Comparison of ENCODE assay signal across 1 fruit fly cellular context in genomic region chrX:13099919-13100318, dm6.
TF ChIP-seq lines count a peak whose summit lies in the region.

No protein-coding gene starts in this region.

TF ChIP-seq in whole organism, embryonic, 481 proteins besides CTCF, POLR2A, EP300 and RAD21 (continued from another document and continues in another):
- TF ChIP-seq Chrac-16 (GFP tag; optimal IDR thresholded peaks at IDR 0.05; lab: Kevin White, UChicago) = peak; percentile 54
- peak; percentile 61 for TF ChIP-seq CG18011 (GFP tag; optimal IDR thresholded peaks at IDR 0.05; lab: Kevin White, UChicago)
- TF ChIP-seq Usf (GFP tag; optimal IDR thresholded peaks at IDR 0.05; lab: Kevin White, UChicago) = peak; percentile 63
- peak; percentile 50 for TF ChIP-seq Nf-YB (GFP tag; optimal IDR thresholded peaks at IDR 0.05; lab: Kevin White, UChicago)
- peak; percentile 81 for TF ChIP-seq stc (GFP tag; IDR thresholded peaks at IDR 0.05; lab: Robert Waterston, UW)
- TF ChIP-seq CG6689 (GFP tag; IDR thresholded peaks at IDR 0.05; lab: Robert Waterston, UW) = peak; percentile 89
- TF ChIP-seq oc (tag; optimal IDR thresholded peaks at IDR 0.05; lab: Kevin White, UChicago) = peak; percentile 40
- no peak for TF ChIP-seq CG34224 (GFP tag; IDR thresholded peaks at IDR 0.05; lab: Robert Waterston, UW; ENCODE audit: partially characterized antibody)
- peak in 1 of 3 experiments; percentile 36 for TF ChIP-seq lola (GFP tag; optimal IDR thresholded peaks at IDR 0.05; lab: Kevin White, UChicago)
- TF ChIP-seq cas (GFP tag; IDR thresholded peaks at IDR 0.05; lab: Robert Waterston, UW) = peak; percentile 69; the same call in 1 of the 2 replicates
- TF ChIP-seq psq (GFP tag; optimal IDR thresholded peaks at IDR 0.05; lab: Kevin White, UChicago) = peak; percentile 25
- TF ChIP-seq ab (GFP tag; optimal IDR thresholded peaks at IDR 0.05; lab: Kevin White, UChicago) = no peak
- TF ChIP-seq CG4730 (GFP tag; IDR thresholded peaks at IDR 0.05; lab: Robert Waterston, UW) = peak; percentile 80
- peak; percentile 81 for TF ChIP-seq B-H1 (GFP tag; IDR thresholded peaks at IDR 0.05; lab: Robert Waterston, UW)
- peak; percentile 85 for TF ChIP-seq CG11247 (GFP tag; IDR thresholded peaks at IDR 0.05; lab: Robert Waterston, UW)
- TF ChIP-seq phol (tag; optimal IDR thresholded peaks at IDR 0.05; lab: Kevin White, UChicago) = peak; percentile 72
- no peak for TF ChIP-seq repo (GFP tag; optimal IDR thresholded peaks at IDR 0.05; lab: Kevin White, UChicago)
- TF ChIP-seq salm (tag; optimal IDR thresholded peaks at IDR 0.05; lab: Kevin White, UChicago) = peak; percentile 64
- TF ChIP-seq B-H2 (GFP tag; optimal IDR thresholded peaks at IDR 0.05; lab: Kevin White, UChicago) = peak; percentile 76
- no peak for TF ChIP-seq HLH4C (GFP tag; IDR thresholded peaks at IDR 0.05; lab: Robert Waterston, UW; ENCODE audit: partially characterized antibody)
- peak; percentile 88 for TF ChIP-seq PHDP (tag; optimal IDR thresholded peaks at IDR 0.05; lab: Kevin White, UChicago)
- TF ChIP-seq cwo (GFP tag; optimal IDR thresholded peaks at IDR 0.05; lab: Kevin White, UChicago) = peak; percentile 78
- TF ChIP-seq D19B (GFP tag; optimal IDR thresholded peaks at IDR 0.05; lab: Kevin White, UChicago) = peak; percentile 59
- TF ChIP-seq prd (optimal IDR thresholded peaks at IDR 0.05; lab: Kevin White, UChicago) = no peak
- TF ChIP-seq prd (GFP tag; IDR thresholded peaks at IDR 0.05; lab: Robert Waterston, UW) = peak; percentile 88
- peak; percentile 65 for TF ChIP-seq CG6654 (GFP tag; optimal IDR thresholded peaks at IDR 0.05; lab: Kevin White, UChicago)
- peak; percentile 80 for TF ChIP-seq CG6813 (GFP tag; optimal IDR thresholded peaks at IDR 0.05; lab: Kevin White, UChicago)
- peak; percentile 28 for TF ChIP-seq CG31365 (tag; optimal IDR thresholded peaks at IDR 0.05; lab: Kevin White, UChicago)
- no peak for TF ChIP-seq Stat92E (GFP tag; optimal IDR thresholded peaks at IDR 0.05; lab: Kevin White, UChicago)
- TF ChIP-seq tio (GFP tag; optimal IDR thresholded peaks at IDR 0.05; lab: Kevin White, UChicago) = peak; percentile 57
- peak; percentile 59 for TF ChIP-seq mirr (GFP tag; optimal IDR thresholded peaks at IDR 0.05; lab: Kevin White, UChicago)
- no peak for TF ChIP-seq Side (GFP tag; optimal IDR thresholded peaks at IDR 0.05; lab: Kevin White, UChicago)
- TF ChIP-seq Awh (GFP tag; IDR thresholded peaks at IDR 0.05; lab: Robert Waterston, UW) = peak; percentile 83; the same call in 1 of the 2 replicates
- peak; percentile 90 for TF ChIP-seq al (GFP tag; IDR thresholded peaks at IDR 0.05; lab: Robert Waterston, UW)
- no peak for TF ChIP-seq Sin3A (optimal IDR thresholded peaks at IDR 0.05; lab: Kevin White, UChicago)
- TF ChIP-seq gfzf (GFP tag; optimal IDR thresholded peaks at IDR 0.05; lab: Kevin White, UChicago) = no peak
- peak; percentile 87 for TF ChIP-seq CG7372 (GFP tag; IDR thresholded peaks at IDR 0.05; lab: Robert Waterston, UW)
- no peak for TF ChIP-seq crp (GFP tag; optimal IDR thresholded peaks at IDR 0.05; lab: Kevin White, UChicago)
- TF ChIP-seq h (optimal IDR thresholded peaks at IDR 0.05; lab: Kevin White, UChicago) = no peak
- TF ChIP-seq CG12942 (GFP tag; optimal IDR thresholded peaks at IDR 0.05; lab: Kevin White, UChicago) = peak; percentile 55
- peak; percentile 17 for TF ChIP-seq Sry-β (GFP tag; optimal IDR thresholded peaks at IDR 0.05; lab: Kevin White, UChicago)
- no peak for TF ChIP-seq tll (GFP tag; optimal IDR thresholded peaks at IDR 0.05; lab: Kevin White, UChicago)
- TF ChIP-seq odd (GFP tag; optimal IDR thresholded peaks at IDR 0.05; lab: Kevin White, UChicago) = peak; percentile 65
- peak; percentile 90 for TF ChIP-seq CG11695 (GFP tag; IDR thresholded peaks at IDR 0.05; lab: Robert Waterston, UW)
- no peak for TF ChIP-seq CG16813 (GFP tag; IDR thresholded peaks at IDR 0.05; lab: Robert Waterston, UW; ENCODE audit: partially characterized antibody)
- TF ChIP-seq CG3838 (GFP tag; optimal IDR thresholded peaks at IDR 0.05; lab: Kevin White, UChicago) = no peak
- no peak; the same call in 1 of the 3 replicates for TF ChIP-seq sr (GFP tag; IDR thresholded peaks at IDR 0.05; lab: Robert Waterston, UW)
- TF ChIP-seq Rx (GFP tag; IDR thresholded peaks at IDR 0.05; lab: Robert Waterston, UW) = peak; percentile 82
- no peak for TF ChIP-seq zen2 (GFP tag; IDR thresholded peaks at IDR 0.05; lab: Robert Waterston, UW; ENCODE audit: partially characterized antibody)
- TF ChIP-seq CG11504 (tag; optimal IDR thresholded peaks at IDR 0.05; lab: Kevin White, UChicago) = peak; percentile 84
- peak; percentile 62 for TF ChIP-seq Deaf1 (tag; optimal IDR thresholded peaks at IDR 0.05; lab: Kevin White, UChicago)
- TF ChIP-seq CG11398 (GFP tag; optimal IDR thresholded peaks at IDR 0.05; lab: Kevin White, UChicago) = no peak
- peak; percentile 37 for TF ChIP-seq zen (tag; optimal IDR thresholded peaks at IDR 0.05; lab: Kevin White, UChicago)
- TF ChIP-seq Trl (optimal IDR thresholded peaks at IDR 0.05; lab: Kevin White, UChicago) = no peak
- no peak for TF ChIP-seq Trl (GFP tag; optimal IDR thresholded peaks at IDR 0.05; lab: Kevin White, UChicago)
- TF ChIP-seq CG15601 (tag; optimal IDR thresholded peaks at IDR 0.05; lab: Kevin White, UChicago) = peak; percentile 45
- peak; percentile 62; the same call in 2 of the 3 replicates for TF ChIP-seq croc (GFP tag; conservative IDR thresholded peaks at IDR 0.05; lab: Robert Waterston, UW)
- peak; percentile 92 for TF ChIP-seq CG34422 (GFP tag; IDR thresholded peaks at IDR 0.05; lab: Robert Waterston, UW)
- peak; percentile 83 for TF ChIP-seq CG7357 (GFP tag; IDR thresholded peaks at IDR 0.05; lab: Robert Waterston, UW)
- peak; percentile 87 for TF ChIP-seq chm (GFP tag; IDR thresholded peaks at IDR 0.05; lab: Robert Waterston, UW)
- TF ChIP-seq CG2712 (tag; optimal IDR thresholded peaks at IDR 0.05; lab: Kevin White, UChicago) = peak; percentile 76
- peak; percentile 11 for TF ChIP-seq pho (GFP tag; optimal IDR thresholded peaks at IDR 0.05; lab: Kevin White, UChicago)
- TF ChIP-seq CG8359 (GFP tag; optimal IDR thresholded peaks at IDR 0.05; lab: Kevin White, UChicago; ENCODE audit: borderline replicate concordance) = peak; percentile 32
- TF ChIP-seq Asciz (GFP tag; optimal IDR thresholded peaks at IDR 0.05; lab: Kevin White, UChicago) = peak; percentile 31
- TF ChIP-seq Dad (GFP tag; optimal IDR thresholded peaks at IDR 0.05; lab: Kevin White, UChicago) = peak; percentile 4
- no peak for TF ChIP-seq abd-A (tag; optimal IDR thresholded peaks at IDR 0.05; lab: Kevin White, UChicago)
- no peak for TF ChIP-seq MESR4 (GFP tag; optimal IDR thresholded peaks at IDR 0.05; lab: Kevin White, UChicago)
- TF ChIP-seq corto (GFP tag; optimal IDR thresholded peaks at IDR 0.05; lab: Kevin White, UChicago) = peak; percentile 32
- TF ChIP-seq CG18262 (tag; optimal IDR thresholded peaks at IDR 0.05; lab: Kevin White, UChicago) = peak; percentile 70
- TF ChIP-seq btn (GFP tag; optimal IDR thresholded peaks at IDR 0.05; lab: Kevin White, UChicago) = no peak
- peak; percentile 88 for TF ChIP-seq Dek (tag; optimal IDR thresholded peaks at IDR 0.05; lab: Kevin White, UChicago)
- peak; percentile 79 for TF ChIP-seq ara (GFP tag; IDR thresholded peaks at IDR 0.05; lab: Robert Waterston, UW)
- TF ChIP-seq CG9215 (GFP tag; IDR thresholded peaks at IDR 0.05; lab: Robert Waterston, UW) = peak; percentile 77
- peak; percentile 86 for TF ChIP-seq Meics (GFP tag; optimal IDR thresholded peaks at IDR 0.05; lab: Kevin White, UChicago)
- TF ChIP-seq Antp (GFP tag; optimal IDR thresholded peaks at IDR 0.05; lab: Kevin White, UChicago) = no peak
- peak; percentile 57 for TF ChIP-seq MBD-R2 (GFP tag; IDR thresholded peaks at IDR 0.05; lab: Robert Waterston, UW)
- TF ChIP-seq run (tag; optimal IDR thresholded peaks at IDR 0.05; lab: Kevin White, UChicago) = peak; percentile 60
- TF ChIP-seq CG43689 (GFP tag; IDR thresholded peaks at IDR 0.05; lab: Robert Waterston, UW) = peak; percentile 61; the same call in 1 of the 2 replicates
- peak; percentile 75 for TF ChIP-seq Oaz (GFP tag; IDR thresholded peaks at IDR 0.05; lab: Robert Waterston, UW)
- no peak for TF ChIP-seq usp (GFP tag; optimal IDR thresholded peaks at IDR 0.05; lab: Kevin White, UChicago)
- TF ChIP-seq dmrt11E (tag; optimal IDR thresholded peaks at IDR 0.05; lab: Kevin White, UChicago) = peak; percentile 45
- TF ChIP-seq dysf (GFP tag; IDR thresholded peaks at IDR 0.05; lab: Robert Waterston, UW) = peak; percentile 93
- no peak for TF ChIP-seq CG10462 (GFP tag; optimal IDR thresholded peaks at IDR 0.05; lab: Kevin White, UChicago)
- peak; percentile 59 for TF ChIP-seq CG8281 (tag; optimal IDR thresholded peaks at IDR 0.05; lab: Kevin White, UChicago)
- peak; percentile 85 for TF ChIP-seq CG13894 (tag; optimal IDR thresholded peaks at IDR 0.05; lab: Kevin White, UChicago)
- no peak for TF ChIP-seq slou (GFP tag; optimal IDR thresholded peaks at IDR 0.05; lab: Kevin White, UChicago)
- TF ChIP-seq CG16863 (GFP tag; optimal IDR thresholded peaks at IDR 0.05; lab: Kevin White, UChicago) = no peak
- TF ChIP-seq CG7556 (GFP tag; optimal IDR thresholded peaks at IDR 0.05; lab: Kevin White, UChicago) = peak; percentile 76
- TF ChIP-seq CG8765 (GFP tag; IDR thresholded peaks at IDR 0.05; lab: Robert Waterston, UW) = peak; percentile 56
- peak; percentile 63 for TF ChIP-seq CG30431 (GFP tag; optimal IDR thresholded peaks at IDR 0.05; lab: Kevin White, UChicago)
- peak; percentile 92 for TF ChIP-seq CG9817 (tag; optimal IDR thresholded peaks at IDR 0.05; lab: Kevin White, UChicago)
- TF ChIP-seq Sry-δ (GFP tag; optimal IDR thresholded peaks at IDR 0.05; lab: Kevin White, UChicago) = no peak
- TF ChIP-seq CG16815 (GFP tag; optimal IDR thresholded peaks at IDR 0.05; lab: Kevin White, UChicago) = peak; percentile 51
- peak; percentile 51 for TF ChIP-seq nau (GFP tag; optimal IDR thresholded peaks at IDR 0.05; lab: Kevin White, UChicago)
- TF ChIP-seq CG10366 (GFP tag; IDR thresholded peaks at IDR 0.05; lab: Robert Waterston, UW) = peak; percentile 89
- peak; percentile 77; the same call in 2 of the 3 replicates for TF ChIP-seq gce (GFP tag; IDR thresholded peaks at IDR 0.05; lab: Robert Waterston, UW)
- peak; percentile 92 for TF ChIP-seq CG9932 (GFP tag; IDR thresholded peaks at IDR 0.05; lab: Robert Waterston, UW)
- peak; percentile 86 for TF ChIP-seq E2f1 (GFP tag; IDR thresholded peaks at IDR 0.05; lab: Robert Waterston, UW)
- TF ChIP-seq cato (GFP tag; optimal IDR thresholded peaks at IDR 0.05; lab: Kevin White, UChicago; ENCODE audit: borderline replicate concordance) = peak; percentile 43
- peak; percentile 71 for TF ChIP-seq CG10321 (GFP tag; IDR thresholded peaks at IDR 0.05; lab: Robert Waterston, UW)
- TF ChIP-seq CG2202 (tag; optimal IDR thresholded peaks at IDR 0.05; lab: Kevin White, UChicago) = peak; percentile 33
- TF ChIP-seq hkb (optimal IDR thresholded peaks at IDR 0.05; lab: Kevin White, UChicago) = no peak
- peak; percentile 91 for TF ChIP-seq hkb (GFP tag; IDR thresholded peaks at IDR 0.05; lab: Robert Waterston, UW)
- 0 out of 2 replicates have a peak, but pooled peaks have one; percentile 36 for TF ChIP-seq CG5953 (GFP tag; IDR thresholded peaks at IDR 0.05; lab: Robert Waterston, UW)
- no peak for TF ChIP-seq Mes4 (GFP tag; optimal IDR thresholded peaks at IDR 0.05; lab: Kevin White, UChicago)
- peak; percentile 48 for TF ChIP-seq CG6254 (GFP tag; optimal IDR thresholded peaks at IDR 0.05; lab: Kevin White, UChicago)
- TF ChIP-seq esg (GFP tag; conservative IDR thresholded peaks at IDR 0.05; lab: Robert Waterston, UW) = peak; percentile 75
- TF ChIP-seq Lpt (GFP tag; optimal IDR thresholded peaks at IDR 0.05; lab: Kevin White, UChicago) = no peak
- TF ChIP-seq trh (GFP tag; optimal IDR thresholded peaks at IDR 0.05; lab: Kevin White, UChicago) = peak; percentile 5
- TF ChIP-seq Lim3 (GFP tag; IDR thresholded peaks at IDR 0.05; lab: Robert Waterston, UW) = no peak
- peak; percentile 82 for TF ChIP-seq CG32772 (GFP tag; IDR thresholded peaks at IDR 0.05; lab: Robert Waterston, UW)
- no peak for TF ChIP-seq CG13287 (GFP tag; IDR thresholded peaks at IDR 0.05; lab: Robert Waterston, UW; ENCODE audit: partially characterized antibody)
- peak; percentile 85 for TF ChIP-seq Med (GFP tag; lab: Kevin White, UChicago)
- TF ChIP-seq tap (tag; optimal IDR thresholded peaks at IDR 0.05; lab: Kevin White, UChicago) = peak; percentile 80
- TF ChIP-seq otp (GFP tag; IDR thresholded peaks at IDR 0.05; lab: Robert Waterston, UW) = peak; percentile 83
- TF ChIP-seq CG1024 (GFP tag; IDR thresholded peaks at IDR 0.05; lab: Robert Waterston, UW) = peak; percentile 61
- peak; percentile 63 for TF ChIP-seq dati (GFP tag; IDR thresholded peaks at IDR 0.05; lab: Robert Waterston, UW)
- peak; percentile 82; the same call in 1 of the 2 replicates for TF ChIP-seq CG14667 (GFP tag; IDR thresholded peaks at IDR 0.05; lab: Robert Waterston, UW)
- TF ChIP-seq Dll (GFP tag; IDR thresholded peaks at IDR 0.05; lab: Robert Waterston, UW; ENCODE audit: partially characterized antibody) = no peak
- TF ChIP-seq CG34376 (GFP tag; optimal IDR thresholded peaks at IDR 0.05; lab: Kevin White, UChicago) = no peak
- peak; percentile 12 for TF ChIP-seq sqz (GFP tag; optimal IDR thresholded peaks at IDR 0.05; lab: Kevin White, UChicago)
- 0 out of 2 replicates have a peak, but pooled peaks have one; percentile 46 for TF ChIP-seq dimm (GFP tag; IDR thresholded peaks at IDR 0.05; lab: Robert Waterston, UW)
- TF ChIP-seq shn (GFP tag; optimal IDR thresholded peaks at IDR 0.05; lab: Kevin White, UChicago) = no peak
- TF ChIP-seq Ets65A (GFP tag; lab: Kevin White, UChicago) = peak; percentile 68
- peak; percentile 75 for TF ChIP-seq CG17568 (GFP tag; optimal IDR thresholded peaks at IDR 0.05; lab: Kevin White, UChicago)
- no peak for TF ChIP-seq tx (GFP tag; optimal IDR thresholded peaks at IDR 0.05; lab: Kevin White, UChicago)
- peak; percentile 72; the same call in 2 of the 3 replicates for TF ChIP-seq CG11093 (GFP tag; IDR thresholded peaks at IDR 0.05; lab: Robert Waterston, UW)
- TF ChIP-seq TFAM (GFP tag; optimal IDR thresholded peaks at IDR 0.05; lab: Kevin White, UChicago) = no peak
- peak; percentile 66 for TF ChIP-seq ATbp (GFP tag; optimal IDR thresholded peaks at IDR 0.05; lab: Kevin White, UChicago)
- no peak for TF ChIP-seq sim (GFP tag; IDR thresholded peaks at IDR 0.05; lab: Robert Waterston, UW)
- TF ChIP-seq CG17359 (tag; optimal IDR thresholded peaks at IDR 0.05; lab: Kevin White, UChicago) = peak; percentile 85
- no peak for TF ChIP-seq eyg (GFP tag; optimal IDR thresholded peaks at IDR 0.05; lab: Kevin White, UChicago)
- peak; percentile 17 for TF ChIP-seq Hey (tag; optimal IDR thresholded peaks at IDR 0.05; lab: Kevin White, UChicago)
